Fruit fly (Drosophila melanogaster): ENCODE measurements around the gene Nedd4.

Gene Nedd4

dm6 chr3L:17513893-17514616 is 15.8 kb upstream of the Nedd4 start, which contains the start of the genes U4-U6-60K and CG7564 (continued):
- TF ChIP-seq CG12071 (GFP tag; optimal IDR thresholded peaks at IDR 0.05) = no peak
- TF ChIP-seq Xrp1 (GFP tag; IDR thresholded peaks at IDR 0.05) = peak; percentile 38
- peak; percentile 41 for TF ChIP-seq CG15514 (GFP tag; optimal IDR thresholded peaks at IDR 0.05)
- no peak for TF ChIP-seq yki (optimal IDR thresholded peaks at IDR 0.05)
- TF ChIP-seq CrebB (tag; optimal IDR thresholded peaks at IDR 0.05) = no peak
- peak; percentile 7 for TF ChIP-seq CHES-1-like (GFP tag; optimal IDR thresholded peaks at IDR 0.05)
- no peak for TF ChIP-seq CTCF (GFP tag; optimal IDR thresholded peaks at IDR 0.05)
- TF ChIP-seq CG6175 (GFP tag; IDR thresholded peaks at IDR 0.05) = no peak
- no peak for TF ChIP-seq btn (GFP tag; optimal IDR thresholded peaks at IDR 0.05)
- TF ChIP-seq Dll (GFP tag; IDR thresholded peaks at IDR 0.05; ENCODE audit: partially characterized antibody) = peak; percentile 95
- TF ChIP-seq CG12104 (GFP tag; optimal IDR thresholded peaks at IDR 0.05) = peak; percentile 71
- TF ChIP-seq Ssrp (tag; optimal IDR thresholded peaks at IDR 0.05) = peak; percentile 67
- no peak for TF ChIP-seq da (GFP tag; optimal IDR thresholded peaks at IDR 0.05)
- TF ChIP-seq CG2678 (tag; optimal IDR thresholded peaks at IDR 0.05) = peak; percentile 63
- TF ChIP-seq CG17385 (GFP tag; optimal IDR thresholded peaks at IDR 0.05) = peak; percentile 42
- TF ChIP-seq lov (optimal IDR thresholded peaks at IDR 0.05) = no peak
- no peak for TF ChIP-seq lov (GFP tag; IDR thresholded peaks at IDR 0.05)
- TF ChIP-seq bbx (GFP tag; IDR thresholded peaks at IDR 0.05; ENCODE audit: partially characterized antibody) = peak; percentile 97
- TF ChIP-seq ATbp (GFP tag; optimal IDR thresholded peaks at IDR 0.05) = no peak
- TF ChIP-seq CG31441 (GFP tag; IDR thresholded peaks at IDR 0.05) = peak; percentile 91
- peak; percentile 8 for TF ChIP-seq CG5245 (GFP tag; optimal IDR thresholded peaks at IDR 0.05)
- peak; percentile 99 for TF ChIP-seq CG3995 (GFP tag; optimal IDR thresholded peaks at IDR 0.05)
- TF ChIP-seq CG11456 (GFP tag; IDR thresholded peaks at IDR 0.05) = peak; percentile 61; the same call in 2 of the 3 replicates
- no peak for TF ChIP-seq Mes4 (GFP tag; optimal IDR thresholded peaks at IDR 0.05)
- no peak for TF ChIP-seq Hr39 (optimal IDR thresholded peaks at IDR 0.05)
- TF ChIP-seq CG11696 (GFP tag; IDR thresholded peaks at IDR 0.05) = no peak
- TF ChIP-seq eve (GFP tag; optimal IDR thresholded peaks at IDR 0.05) = no peak
- TF ChIP-seq crp (GFP tag; optimal IDR thresholded peaks at IDR 0.05) = peak in 1 of 2 experiments; percentile 40
- no peak for TF ChIP-seq ttk (GFP tag; IDR thresholded peaks at IDR 0.05)
- peak; percentile 60 for TF ChIP-seq lbe (GFP tag; optimal IDR thresholded peaks at IDR 0.05)
- TF ChIP-seq dmrt11E (tag; optimal IDR thresholded peaks at IDR 0.05) = peak; percentile 42
- TF ChIP-seq CG17802 (tag; optimal IDR thresholded peaks at IDR 0.05) = no peak
- TF ChIP-seq Myb (GFP tag; optimal IDR thresholded peaks at IDR 0.05) = peak; percentile 65
- peak; percentile 51 for TF ChIP-seq CG4820 (GFP tag; optimal IDR thresholded peaks at IDR 0.05)
- no peak for TF ChIP-seq CG2889 (GFP tag; IDR thresholded peaks at IDR 0.05)
- no peak for TF ChIP-seq gsb (GFP tag; IDR thresholded peaks at IDR 0.05)
- TF ChIP-seq vfl (GFP tag; optimal IDR thresholded peaks at IDR 0.05) = peak; percentile 57
- no peak for TF ChIP-seq CG2199 (GFP tag; IDR thresholded peaks at IDR 0.05)
- peak; percentile 54 for TF ChIP-seq vvl (GFP tag; IDR thresholded peaks at IDR 0.05)
- 0 out of 2 replicates have a peak, but pooled peaks have one; percentile 30 for TF ChIP-seq CG14667 (GFP tag; IDR thresholded peaks at IDR 0.05)
- peak; percentile 68 for TF ChIP-seq sd (tag; optimal IDR thresholded peaks at IDR 0.05)
- no peak for TF ChIP-seq Hand (GFP tag; optimal IDR thresholded peaks at IDR 0.05)
- TF ChIP-seq CG3281 (GFP tag; optimal IDR thresholded peaks at IDR 0.05) = peak; percentile 53
- peak; percentile 57 for TF ChIP-seq caup (GFP tag; optimal IDR thresholded peaks at IDR 0.05; ENCODE audit: severe bottlenecking)
- no peak for TF ChIP-seq Doc2 (GFP tag; IDR thresholded peaks at IDR 0.05)
- TF ChIP-seq hbn (GFP tag; IDR thresholded peaks at IDR 0.05; ENCODE audit: partially characterized antibody) = peak; percentile 87
- peak; percentile 63 for TF ChIP-seq CG9817 (tag; optimal IDR thresholded peaks at IDR 0.05)
- peak; percentile 49; the same call in 1 of the 2 replicates for TF ChIP-seq CG8765 (GFP tag; IDR thresholded peaks at IDR 0.05)
- TF ChIP-seq ftz-f1 (GFP tag; optimal IDR thresholded peaks at IDR 0.05) = no peak
- TF ChIP-seq dmrt99B (tag; optimal IDR thresholded peaks at IDR 0.05) = no peak
- TF ChIP-seq CG10654 (GFP tag; optimal IDR thresholded peaks at IDR 0.05) = peak; percentile 60
